Fruit fly (Drosophila melanogaster): ENCODE measurements around the gene CG11585.

Gene CG11585

DNA sequence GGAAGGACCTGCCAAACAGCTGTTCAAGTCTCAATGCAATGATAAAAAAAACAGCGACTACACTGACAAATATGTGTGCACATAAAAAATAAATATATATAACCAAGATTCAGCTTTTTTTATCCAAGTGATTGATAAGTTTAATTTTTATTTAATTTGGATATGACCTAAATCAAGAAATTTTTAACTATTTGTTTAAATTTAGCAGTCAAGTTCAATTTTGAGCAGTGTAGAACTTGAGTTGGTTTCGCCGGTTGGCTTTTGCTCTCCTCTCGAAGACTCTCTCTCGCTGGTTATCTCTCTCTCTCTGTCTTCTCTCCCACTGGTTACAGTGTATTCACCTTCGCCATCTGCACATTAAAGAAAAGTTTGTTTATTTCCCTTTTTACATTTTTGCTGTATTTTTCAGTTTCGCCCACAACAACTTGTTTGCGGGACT, 28.7 kb downstream of the CG11585 start (continued):
- peak; percentile 76 for TF ChIP-seq oc (tag; optimal IDR thresholded peaks at IDR 0.05)
- TF ChIP-seq Gsc (GFP tag; IDR thresholded peaks at IDR 0.05) = no peak
- TF ChIP-seq en (GFP tag; optimal IDR thresholded peaks at IDR 0.05) = peak; percentile 45
- TF ChIP-seq CG5953 (GFP tag; IDR thresholded peaks at IDR 0.05) = peak; percentile 69; the same call in 1 of the 2 replicates
- TF ChIP-seq Xbp1 (GFP tag; optimal IDR thresholded peaks at IDR 0.05) = peak; percentile 88
- peak; percentile 50; the same call in 1 of the 3 replicates for TF ChIP-seq CG2199 (GFP tag; IDR thresholded peaks at IDR 0.05)
- peak; percentile 82 for TF ChIP-seq CG10366 (GFP tag; IDR thresholded peaks at IDR 0.05)
- peak; percentile 0 for TF ChIP-seq B-H2 (GFP tag; optimal IDR thresholded peaks at IDR 0.05)
- TF ChIP-seq CG30431 (GFP tag; optimal IDR thresholded peaks at IDR 0.05) = peak; percentile 70
- TF ChIP-seq seq (GFP tag; IDR thresholded peaks at IDR 0.05) = peak; percentile 80
- TF ChIP-seq CoRest (tag; optimal IDR thresholded peaks at IDR 0.05) = peak; percentile 90
- TF ChIP-seq repo (GFP tag; optimal IDR thresholded peaks at IDR 0.05) = peak; percentile 35
- peak; percentile 39 for TF ChIP-seq disco-r (GFP tag; optimal IDR thresholded peaks at IDR 0.05)
- peak; percentile 88 for TF ChIP-seq CG2120 (GFP tag; optimal IDR thresholded peaks at IDR 0.05)
- peak; percentile 90 for TF ChIP-seq so (GFP tag; IDR thresholded peaks at IDR 0.05)
- peak; percentile 90 for TF ChIP-seq zfh1 (GFP tag; IDR thresholded peaks at IDR 0.05)
- no peak for TF ChIP-seq Scr (GFP tag; IDR thresholded peaks at IDR 0.05; ENCODE audit: partially characterized antibody)
- TF ChIP-seq bsh (GFP tag; optimal IDR thresholded peaks at IDR 0.05) = peak; percentile 85 to 94
- TF ChIP-seq CG7963 (GFP tag; IDR thresholded peaks at IDR 0.05; ENCODE audit: partially characterized antibody) = no peak
- peak; percentile 55 for TF ChIP-seq chn (GFP tag; optimal IDR thresholded peaks at IDR 0.05)
- no peak for TF ChIP-seq sr (GFP tag; IDR thresholded peaks at IDR 0.05)
- TF ChIP-seq ftz-f1 (GFP tag; optimal IDR thresholded peaks at IDR 0.05) = no peak
- peak; percentile 92 for TF ChIP-seq CG7839 (tag; optimal IDR thresholded peaks at IDR 0.05)
- peak; percentile 74 for TF ChIP-seq wor (GFP tag; IDR thresholded peaks at IDR 0.05)
- TF ChIP-seq CG9932 (GFP tag; IDR thresholded peaks at IDR 0.05) = peak; percentile 85
- TF ChIP-seq CG6254 (GFP tag; optimal IDR thresholded peaks at IDR 0.05) = peak; percentile 82
- peak; percentile 71 for TF ChIP-seq onecut (GFP tag; IDR thresholded peaks at IDR 0.05)
- TF ChIP-seq wek (GFP tag; optimal IDR thresholded peaks at IDR 0.05) = peak; percentile 16
- peak; percentile 89 for TF ChIP-seq Fer3 (tag; optimal IDR thresholded peaks at IDR 0.05)
- TF ChIP-seq shn (GFP tag; optimal IDR thresholded peaks at IDR 0.05) = no peak
- peak; percentile 60; the same call in 2 of the 3 replicates for TF ChIP-seq CG11560 (tag; IDR thresholded peaks at IDR 0.05)
- no peak for TF ChIP-seq hkb (optimal IDR thresholded peaks at IDR 0.05)
- TF ChIP-seq hkb (GFP tag; IDR thresholded peaks at IDR 0.05) = peak; percentile 93
- peak; percentile 85 for TF ChIP-seq stc (GFP tag; IDR thresholded peaks at IDR 0.05)
- peak; percentile 93 for TF ChIP-seq Ada2b (GFP tag; IDR thresholded peaks at IDR 0.05)
- TF ChIP-seq CG3847 (GFP tag; IDR thresholded peaks at IDR 0.05) = peak; percentile 85
- TF ChIP-seq ase (GFP tag; IDR thresholded peaks at IDR 0.05) = peak; percentile 81
- no peak for TF ChIP-seq fd64A (GFP tag; optimal IDR thresholded peaks at IDR 0.05)
- TF ChIP-seq sug (tag; optimal IDR thresholded peaks at IDR 0.05) = peak; percentile 55
- peak; percentile 66 for TF ChIP-seq CG4617 (GFP tag; optimal IDR thresholded peaks at IDR 0.05; ENCODE audit: borderline replicate concordance)
- peak; percentile 81 for TF ChIP-seq CG31224 (GFP tag; IDR thresholded peaks at IDR 0.05)

DNA sequence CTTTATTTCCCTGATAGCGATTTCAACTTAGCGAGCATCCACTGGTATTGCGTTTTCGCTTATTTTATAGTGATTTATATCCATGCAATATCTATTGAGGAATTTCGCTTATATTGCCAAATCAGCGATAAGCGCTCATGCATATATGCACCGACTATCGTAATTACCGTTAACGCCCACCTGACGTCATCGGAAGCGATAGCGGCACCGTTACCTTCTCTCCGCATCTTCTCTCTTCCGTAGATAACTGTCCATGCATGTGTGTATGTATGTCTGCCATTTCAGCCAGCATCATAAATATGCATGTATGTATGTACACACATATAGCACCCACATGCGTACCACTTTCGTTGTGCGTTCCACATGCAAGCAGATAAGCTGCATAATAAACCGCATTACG, 31.9 kb downstream of the CG11585 start:
- TF ChIP-seq CG8765 (GFP tag; IDR thresholded peaks at IDR 0.05) (no peak), HLH54F (GFP tag; optimal IDR thresholded peaks at IDR 0.05) (no peak), gcm (GFP tag; optimal IDR thresholded peaks at IDR 0.05) (peak; percentile 25), phol (tag; optimal IDR thresholded peaks at IDR 0.05) (no peak), CG2129 (GFP tag; IDR thresholded peaks at IDR 0.05; ENCODE audit: partially characterized antibody) (no peak), CG15479 (GFP tag; optimal IDR thresholded peaks at IDR 0.05) (peak; percentile 88), pros (GFP tag; optimal IDR thresholded peaks at IDR 0.05) (peak; percentile 39), CG10274 (GFP tag; optimal IDR thresholded peaks at IDR 0.05) (no peak), cg (GFP tag; optimal IDR thresholded peaks at IDR 0.05) (peak; percentile 12), sob (GFP tag; IDR thresholded peaks at IDR 0.05) (no peak)
